Worm (Caenorhabditis elegans) whole organism, L3 larva: ENCODE results near the gene nspe-5.

Source experiments
- R02D3.7 ChIP-seq: fragments of 150-350 bp; optimal IDR thresholded peaks from 2 replicates; lab custom pipeline; 2014; ENCODE audit warnings: missing biosample characterization, missing genetic modification characterization
- ZK546.5 ChIP-seq: sonication (generic microtip); optimal IDR thresholded peaks from 2 replicates; lab custom pipeline; 2017; ENCODE audit warnings: missing biosample characterization, missing genetic modification characterization
- aly-2 ChIP-seq: fragments of 150-350 bp; optimal IDR thresholded peaks from 2 replicates; lab custom pipeline; 2014; ENCODE audit warnings: missing biosample characterization, missing genetic modification characterization
- ama-1 ChIP-seq: fragments of 150-350 bp; optimal IDR thresholded peaks from 2 replicates; lab custom pipeline; 2018
- ceh-16 ChIP-seq: sonication (generic microtip); optimal IDR thresholded peaks from 2 replicates; lab custom pipeline; 2017; ENCODE audit warnings: missing biosample characterization, missing genetic modification characterization
- ceh-28 ChIP-seq: fragments of 150-350 bp; optimal IDR thresholded peaks from 2 replicates; lab custom pipeline; 2014; ENCODE audit warnings: missing biosample characterization, missing genetic modification reagents, missing genetic modification characterization
- ceh-82 ChIP-seq: fragments of 150-350 bp; optimal IDR thresholded peaks from 2 replicates; lab custom pipeline; 2014; ENCODE audit warnings: missing biosample characterization, missing genetic modification characterization
- ceh-9 ChIP-seq: sonication (generic microtip); optimal IDR thresholded peaks from 2 replicates; lab custom pipeline; 2018; ENCODE audit warnings: missing biosample characterization, missing genetic modification characterization
- daf-12 ChIP-seq: fragments of 150-350 bp; optimal IDR thresholded peaks from 2 replicates; lab custom pipeline; 2014; ENCODE audit warnings: missing biosample characterization, missing genetic modification reagents, missing genetic modification characterization
- egl-27 ChIP-seq: sonication (generic microtip); optimal IDR thresholded peaks from 4 replicates; lab custom pipeline; 2017; ENCODE audit warnings: missing biosample characterization, missing genetic modification reagents, missing genetic modification characterization
- egl-5 ChIP-seq: fragments of 150-350 bp; optimal IDR thresholded peaks from 2 replicates; lab custom pipeline; 2017; ENCODE audit warnings: missing biosample characterization, missing genetic modification reagents, missing genetic modification characterization, inconsistent platforms
- elt-1 ChIP-seq: fragments of 150-350 bp; optimal IDR thresholded peaks from 2 replicates; lab custom pipeline; 2014; ENCODE audit warnings: missing biosample characterization, missing genetic modification characterization
- elt-2 ChIP-seq: sonication (generic microtip); optimal IDR thresholded peaks from 2 replicates; lab custom pipeline; 2016; ENCODE audit warnings: missing genetic modification reagents, mild to moderate bottlenecking, missing genetic modification characterization, missing compliant biosample characterization
- elt-3 ChIP-seq, 3 experiments: fragments of 150-350 bp in 1 of 3; sonication (generic microtip) in 2 of 3; optimal IDR thresholded peaks; 2 replicates in 2 of 3; 4 replicates in 1 of 3; lab custom pipeline; 2014 to 2017; ENCODE audit warnings: missing biosample characterization in 3 of 3, missing genetic modification characterization in 3 of 3
- eor-1 ChIP-seq, 2 experiments: fragments of 150-350 bp; optimal IDR thresholded peaks; 2 replicates each; lab custom pipeline; 2014 to 2018; ENCODE audit warnings: missing biosample characterization in 2 of 2, missing genetic modification characterization in 2 of 2
- fkh-10 ChIP-seq: sonication (generic microtip); optimal IDR thresholded peaks from 2 replicates; lab custom pipeline; 2017; ENCODE audit warnings: missing biosample characterization, missing genetic modification reagents, missing genetic modification characterization
- fkh-2 ChIP-seq: fragments of 150-350 bp; optimal IDR thresholded peaks from 2 replicates; lab custom pipeline; 2014; ENCODE audit warnings: missing biosample characterization, missing genetic modification reagents, missing genetic modification characterization
- fos-1 ChIP-seq: fragments of 150-350 bp; optimal IDR thresholded peaks from 2 replicates; lab custom pipeline; 2014; ENCODE audit warnings: missing biosample characterization, missing genetic modification characterization
- hmg-11 ChIP-seq: sonication (generic microtip); optimal IDR thresholded peaks from 2 replicates; lab custom pipeline; 2016; ENCODE audit warnings: missing genetic modification characterization, missing compliant biosample characterization
- jun-1 ChIP-seq: fragments of 150-350 bp; optimal IDR thresholded peaks from 2 replicates; lab custom pipeline; 2014; ENCODE audit warnings: missing biosample characterization, missing genetic modification reagents, missing genetic modification characterization
- lin-15B ChIP-seq: fragments of 150-350 bp; optimal IDR thresholded peaks from 2 replicates; lab custom pipeline; 2014; ENCODE audit warnings: missing biosample characterization, missing genetic modification characterization
- lin-39 ChIP-seq: fragments of 150-350 bp; optimal IDR thresholded peaks from 2 replicates; lab custom pipeline; 2018; ENCODE audit warnings: missing biosample characterization, missing genetic modification reagents, missing genetic modification characterization
- lsy-12 ChIP-seq: sonication (generic microtip); optimal IDR thresholded peaks from 2 replicates; lab custom pipeline; 2016; ENCODE audit warnings: mild to moderate bottlenecking, missing genetic modification characterization, missing compliant biosample characterization
- mdl-1 ChIP-seq: fragments of 150-350 bp; optimal IDR thresholded peaks from 2 replicates; lab custom pipeline; 2014; ENCODE audit warnings: missing biosample characterization, missing genetic modification characterization
- mml-1 ChIP-seq: fragments of 150-350 bp; sonication (generic microtip); optimal IDR thresholded peaks from 3 replicates; lab custom pipeline; 2014; ENCODE audit warnings: missing biosample characterization, missing genetic modification characterization
- nfya-1 ChIP-seq: sonication (generic microtip); optimal IDR thresholded peaks from 2 replicates; lab custom pipeline; 2017; ENCODE audit warnings: missing genetic modification characterization, mild to moderate bottlenecking, missing compliant biosample characterization, antibody characterized with exemption, moderate library complexity; ENCODE audit not compliant: insufficient read depth
- nhr-11 ChIP-seq: fragments of 150-350 bp; optimal IDR thresholded peaks from 2 replicates; lab custom pipeline; 2014; ENCODE audit warnings: missing biosample characterization, missing genetic modification characterization
- nhr-12 ChIP-seq: fragments of 150-350 bp; optimal IDR thresholded peaks from 2 replicates; lab custom pipeline; 2014; ENCODE audit warnings: missing biosample characterization, missing genetic modification characterization
- nhr-23 ChIP-seq: fragments of 150-350 bp; optimal IDR thresholded peaks from 2 replicates; lab custom pipeline; 2014; ENCODE audit warnings: missing biosample characterization, missing genetic modification reagents, missing genetic modification characterization
- nhr-237 ChIP-seq: fragments of 150-350 bp; optimal IDR thresholded peaks from 2 replicates; lab custom pipeline; 2014; ENCODE audit warnings: missing biosample characterization, missing genetic modification characterization
- nhr-25 ChIP-seq: sonication (generic microtip); optimal IDR thresholded peaks from 2 replicates; lab custom pipeline; 2017; ENCODE audit warnings: missing biosample characterization, missing genetic modification characterization
- nhr-28 ChIP-seq: fragments of 150-350 bp; optimal IDR thresholded peaks from 2 replicates; lab custom pipeline; 2014; ENCODE audit warnings: missing biosample characterization, missing genetic modification characterization
- nhr-43 ChIP-seq: sonication (generic microtip); optimal IDR thresholded peaks from 2 replicates; lab custom pipeline; 2016; ENCODE audit warnings: mild to moderate bottlenecking, missing genetic modification characterization, missing compliant biosample characterization; ENCODE audit not compliant: poor library complexity, severe bottlenecking
- nhr-67 ChIP-seq: fragments of 150-350 bp; optimal IDR thresholded peaks from 2 replicates; lab custom pipeline; 2014; ENCODE audit warnings: missing biosample characterization, missing genetic modification characterization
- nhr-76 ChIP-seq: fragments of 150-350 bp; sonication (generic microtip); optimal IDR thresholded peaks from 5 replicates; lab custom pipeline; 2014; ENCODE audit warnings: missing biosample characterization, missing genetic modification characterization
- nhr-77 ChIP-seq: fragments of 150-350 bp; optimal IDR thresholded peaks from 2 replicates; lab custom pipeline; 2014; ENCODE audit warnings: missing biosample characterization, missing genetic modification characterization
- pha-4 ChIP-seq: fragments of 150-350 bp; optimal IDR thresholded peaks from 2 replicates; lab custom pipeline; 2014; ENCODE audit warnings: missing biosample characterization, missing genetic modification reagents, missing genetic modification characterization
- pqm-1 ChIP-seq: fragments of 150-350 bp; optimal IDR thresholded peaks from 2 replicates; lab custom pipeline; 2017; ENCODE audit warnings: missing biosample characterization, missing genetic modification characterization, inconsistent platforms
- sea-2 ChIP-seq: fragments of 150-350 bp; sonication (generic microtip); optimal IDR thresholded peaks from 4 replicates; lab custom pipeline; 2014; ENCODE audit warnings: missing biosample characterization, missing genetic modification reagents, missing genetic modification characterization
- skn-1 ChIP-seq: fragments of 150-350 bp; optimal IDR thresholded peaks from 2 replicates; lab custom pipeline; 2014; ENCODE audit warnings: missing biosample characterization, missing genetic modification characterization
- snpc-4 ChIP-seq: fragments of 150-350 bp; optimal IDR thresholded peaks from 2 replicates; lab custom pipeline; 2014; ENCODE audit warnings: missing biosample characterization, missing genetic modification characterization
- tbx-2 ChIP-seq: sonication (generic microtip); optimal IDR thresholded peaks from 2 replicates; lab custom pipeline; 2016; ENCODE audit warnings: mild to moderate bottlenecking, missing genetic modification characterization, missing compliant biosample characterization
- unc-39 ChIP-seq: sonication (generic microtip); optimal IDR thresholded peaks from 4 replicates; lab custom pipeline; 2017; ENCODE audit warnings: missing biosample characterization, missing genetic modification characterization
- unc-62 ChIP-seq: fragments of 150-350 bp; sonication (generic microtip); optimal IDR thresholded peaks from 4 replicates; lab custom pipeline; 2014; ENCODE audit warnings: missing biosample characterization, missing genetic modification reagents, missing genetic modification characterization
- zag-1 ChIP-seq: fragments of 150-350 bp; optimal IDR thresholded peaks from 2 replicates; lab custom pipeline; 2014; ENCODE audit warnings: missing biosample characterization, missing genetic modification characterization
- ztf-11 ChIP-seq: fragments of 150-350 bp; optimal IDR thresholded peaks from 2 replicates; lab custom pipeline; 2014; ENCODE audit warnings: missing biosample characterization, missing genetic modification characterization
- ztf-4 ChIP-seq: fragments of 150-350 bp; optimal IDR thresholded peaks from 2 replicates; lab custom pipeline; 2014; ENCODE audit warnings: missing biosample characterization, missing genetic modification characterization

The nspe-5 gene

DNA sequence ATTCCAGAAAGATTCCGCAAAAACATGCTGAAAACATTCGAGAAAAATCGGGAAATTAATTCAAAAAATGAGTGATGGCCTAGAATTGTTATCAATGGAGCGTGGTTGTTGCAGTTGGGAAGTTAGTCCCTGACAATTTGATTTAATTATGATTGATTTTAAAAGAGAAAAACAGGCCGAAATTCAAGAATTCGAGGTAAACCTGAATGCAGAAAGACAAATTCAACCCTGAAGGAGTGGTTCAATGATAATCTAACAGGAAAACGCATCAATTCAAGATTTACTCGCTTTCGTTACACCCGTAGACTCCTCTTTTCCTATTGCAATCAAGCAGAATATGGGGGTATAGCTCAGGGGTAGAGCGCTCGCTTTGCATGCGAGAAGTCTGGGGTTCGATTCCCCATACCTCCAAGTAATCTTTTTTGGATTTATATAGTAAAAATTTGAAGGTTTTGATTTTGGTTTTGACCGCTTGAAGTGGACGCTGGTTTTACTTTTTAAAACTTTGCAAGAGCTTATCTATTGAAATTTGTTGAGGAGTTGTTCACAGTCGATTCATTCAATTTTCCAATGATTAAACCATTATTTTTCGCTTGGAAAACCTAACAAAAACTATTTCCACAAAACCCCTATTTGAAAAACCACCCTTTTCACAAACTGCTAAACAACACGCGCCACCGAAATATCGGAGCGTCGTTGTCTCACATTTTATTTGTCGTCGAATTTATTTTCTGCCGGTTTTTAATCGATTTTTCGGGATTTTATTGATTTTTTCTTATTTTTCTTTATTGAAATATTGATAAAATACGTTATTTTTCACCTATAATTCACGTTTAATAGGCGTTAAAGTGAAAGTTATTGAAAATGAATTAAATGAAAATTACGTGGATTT lies 49.6 kb downstream of the nspe-5 start:
- peak; percentile 88 for TF ChIP-seq nhr-23 (tag; lab: Kevin White, UChicago)
- no peak for TF ChIP-seq nhr-12
- peak; percentile 76 for TF ChIP-seq nfya-1 (tag; lab: Kevin White, UChicago)
- no peak for TF ChIP-seq mdl-1
- peak; percentile 89 for TF ChIP-seq snpc-4 (tag; lab: Kevin White, UChicago)
- peak; percentile 85 for TF ChIP-seq ceh-28 (tag; lab: Kevin White, UChicago)
- peak; percentile 89 for TF ChIP-seq lin-15B (tag; lab: Kevin White, UChicago)
- TF ChIP-seq lin-39 (tag; lab: Kevin White, UChicago), result peak; percentile 5
- TF ChIP-seq nhr-67 (tag; lab: Kevin White, UChicago), result no peak
- peak; percentile 56 for TF ChIP-seq pqm-1 (tag; lab: Kevin White, UChicago)
- no peak for TF ChIP-seq ztf-4
- TF ChIP-seq eor-1 (tag; optimal IDR thresholded peaks at IDR 0.05; lab: Kevin White, UChicago), result peak in 1 of 2 experiments; percentile 53
- TF ChIP-seq sea-2 (GFP tag; lab: Kevin White, UChicago), result no peak
- TF ChIP-seq nhr-76 (tag; lab: Kevin White, UChicago), result no peak
- TF ChIP-seq ZK546.5, result no peak
- TF ChIP-seq aly-2, result no peak
- TF ChIP-seq fkh-10, result peak; percentile 42
- TF ChIP-seq lsy-12 (tag; lab: Kevin White, UChicago), result peak; percentile 68
- TF ChIP-seq hmg-11, result peak; percentile 25
- TF ChIP-seq daf-12, result no peak
- TF ChIP-seq ceh-16 (tag; lab: Kevin White, UChicago), result no peak
- TF ChIP-seq pha-4, result peak; percentile 87
- no peak for TF ChIP-seq mml-1 (tag; lab: Kevin White, UChicago)
- TF ChIP-seq fos-1 (tag; lab: Kevin White, UChicago), result no peak
- TF ChIP-seq elt-2, result peak; percentile 27
- no peak for TF ChIP-seq nhr-237 (tag; lab: Kevin White, UChicago)
- TF ChIP-seq nhr-77, result no peak
- TF ChIP-seq egl-27, result no peak
- TF ChIP-seq ztf-11 (tag; lab: Kevin White, UChicago), result no peak
- TF ChIP-seq elt-1 (tag; lab: Kevin White, UChicago), result no peak
- TF ChIP-seq elt-3 (tag; optimal IDR thresholded peaks at IDR 0.05; lab: Kevin White, UChicago), result peak in 1 of 3 experiments; percentile 17
- no peak for TF ChIP-seq ama-1 (lab: Kevin White, UChicago)
- TF ChIP-seq nhr-28 (tag; lab: Kevin White, UChicago), result no peak
- no peak for TF ChIP-seq fkh-2 (tag; lab: Kevin White, UChicago)
- TF ChIP-seq nhr-25, result peak; percentile 77
- peak; percentile 21 for TF ChIP-seq skn-1 (tag; lab: Kevin White, UChicago)
- no peak for TF ChIP-seq unc-62 (GFP tag; lab: Kevin White, UChicago)
- TF ChIP-seq jun-1 (tag; lab: Kevin White, UChicago), result peak; percentile 13
- TF ChIP-seq ceh-82 (tag; lab: Kevin White, UChicago), result no peak
- TF ChIP-seq tbx-2 (tag; lab: Kevin White, UChicago), result no peak
- TF ChIP-seq egl-5 (tag; lab: Kevin White, UChicago), result no peak
- no peak for TF ChIP-seq zag-1
- peak; percentile 57 for TF ChIP-seq nhr-11 (tag; lab: Kevin White, UChicago)
- peak; percentile 91 for TF ChIP-seq nhr-43 (tag; lab: Kevin White, UChicago)
- TF ChIP-seq ceh-9 (tag; lab: Kevin White, UChicago), result no peak
- no peak for TF ChIP-seq unc-39 (tag; lab: Kevin White, UChicago)
- TF ChIP-seq R02D3.7 (tag; lab: Kevin White, UChicago), result peak; percentile 73
- TF ChIP-seq, all 47 proteins: peak for 20
